Worm (Caenorhabditis elegans): ENCODE results near the gene nspc-9.

The nspc-9 gene

ce11 chrX:12296392-12296791 is 46.8 kb downstream of the nspc-9 start, which contains the start of gene W06D11.2:
W06D11.2 (minus strand) TSS chrX:12296730.
- no peak for TF ChIP-seq tab-1 (GFP tag; IDR thresholded peaks at IDR 0.05)
- no peak for TF ChIP-seq cog-1 (tag; optimal IDR thresholded peaks at IDR 0.05)
- TF ChIP-seq ztf-29 (GFP tag; IDR thresholded peaks at IDR 0.05): no peak
- no peak for TF ChIP-seq med-1 (GFP tag; optimal IDR thresholded peaks at IDR 0.05; ENCODE audit: insufficient read depth)
- no peak for TF ChIP-seq flt-1 (GFP tag; IDR thresholded peaks at IDR 0.05)
- TF ChIP-seq T22C8.4 (GFP tag; IDR thresholded peaks at IDR 0.05): no peak
- no peak for TF ChIP-seq klf-2 (GFP tag; conservative IDR thresholded peaks at IDR 0.05)
- no peak for TF ChIP-seq ref-1 (GFP tag; conservative IDR thresholded peaks at IDR 0.05)
- TF ChIP-seq ztf-23 (GFP tag; IDR thresholded peaks at IDR 0.05): no peak

ce11 chrX:12294263-12294662 is 48.9 kb downstream of the nspc-9 start, which contains the start of gene W06D11.1:
W06D11.1 (plus strand) TSS chrX:12294563.
- TF ChIP-seq ztf-23 (GFP tag; IDR thresholded peaks at IDR 0.05): no peak
- TF ChIP-seq flt-1 (GFP tag; IDR thresholded peaks at IDR 0.05): no peak
- TF ChIP-seq tab-1 (GFP tag; IDR thresholded peaks at IDR 0.05): no peak
- no peak for TF ChIP-seq med-1 (GFP tag; optimal IDR thresholded peaks at IDR 0.05; ENCODE audit: insufficient read depth)
- no peak for TF ChIP-seq klf-2 (GFP tag; conservative IDR thresholded peaks at IDR 0.05)
- no peak for TF ChIP-seq ref-1 (GFP tag; conservative IDR thresholded peaks at IDR 0.05)
- TF ChIP-seq cog-1 (tag; optimal IDR thresholded peaks at IDR 0.05): no peak
- TF ChIP-seq ztf-29 (GFP tag; IDR thresholded peaks at IDR 0.05): no peak
- TF ChIP-seq T22C8.4 (GFP tag; IDR thresholded peaks at IDR 0.05): no peak

All from whole organism, midembryonic.